Fruit fly (Drosophila melanogaster) Kc167 (cell line): ENCODE measurements around the gene CG9926.

Experiments used
- insv ChIP-seq: fragments of >200 bp; optimal IDR thresholded peaks from 3 replicates; lab custom pipeline; 2018; ENCODE audit warnings: missing external identifiers
- psq ChIP-seq: fragments of >200 bp; optimal IDR thresholded peaks from 2 replicates; lab custom pipeline; 2017; ENCODE audit warnings: missing external identifiers
- ttk ChIP-seq: sonication (Bioruptor generic); optimal IDR thresholded peaks from 2 replicates; lab custom pipeline; 2017; ENCODE audit warnings: missing external identifiers

DNA sequence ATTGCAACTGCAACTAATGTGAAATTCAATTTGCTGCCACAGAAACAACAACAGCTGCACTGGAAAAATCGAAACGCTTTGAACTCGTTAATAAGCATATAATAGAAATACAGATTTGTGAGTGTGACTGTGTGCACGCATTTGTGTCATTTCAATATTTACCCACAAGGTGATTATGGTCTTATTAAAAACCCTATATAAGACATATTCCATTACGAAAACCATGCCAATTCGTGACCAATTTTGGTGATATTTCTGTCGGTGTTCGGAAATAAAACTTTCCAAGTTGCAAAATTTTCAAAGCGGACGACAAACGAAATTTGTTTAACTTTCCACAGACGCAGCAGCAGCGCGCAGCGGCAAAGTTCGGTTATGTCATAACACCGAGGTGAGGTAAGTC lies 44.5 kb upstream of the CG9926 start:
- TF ChIP-seq psq (lab: Kevin White, UChicago) (no peak), ttk (lab: Kevin White, UChicago) (no peak), insv (lab: Kevin White, UChicago) (no peak)
